Worm (Caenorhabditis elegans) whole organism, late embryonic: ENCODE results near the gene amdh-1.

Experiments
- T23F11.4 ChIP-seq: fragments of 200-800 bp; sonication (Bioruptor generic); optimal IDR thresholded peaks from 2 replicates; lab custom pipeline; 2018; ENCODE audit warnings: mild to moderate bottlenecking, missing genetic modification characterization, missing compliant biosample characterization
- Y22D7AL.16 ChIP-seq: sonication (generic microtip); optimal IDR thresholded peaks from 2 replicates; lab custom pipeline; 2016; ENCODE audit warnings: missing genetic modification characterization, missing compliant biosample characterization
- ama-1 ChIP-seq: fragments of 150-350 bp; optimal IDR thresholded peaks from 2 replicates; lab custom pipeline; 2014
- ceh-2 ChIP-seq: sonication (generic microtip); optimal IDR thresholded peaks from 2 replicates; lab custom pipeline; 2016; ENCODE audit warnings: missing genotype, missing genetic modification characterization, missing compliant biosample characterization
- ceh-34 ChIP-seq: sonication (generic microtip); optimal IDR thresholded peaks from 2 replicates; lab custom pipeline; 2016; ENCODE audit warnings: mild to moderate bottlenecking, missing genetic modification characterization, missing compliant biosample characterization
- ceh-6 ChIP-seq: fragments of 200-800 bp; sonication (Bioruptor generic); optimal IDR thresholded peaks from 2 replicates; lab custom pipeline; 2018; ENCODE audit warnings: mild to moderate bottlenecking, missing genetic modification characterization, missing compliant biosample characterization
- ceh-9 ChIP-seq: sonication (generic microtip); optimal IDR thresholded peaks from 2 replicates; lab custom pipeline; 2016; ENCODE audit warnings: mild to moderate bottlenecking, missing genetic modification characterization, inconsistent platforms, missing compliant biosample characterization
- che-1 ChIP-seq: sonication (generic microtip); optimal IDR thresholded peaks from 2 replicates; lab custom pipeline; 2016; ENCODE audit warnings: mild to moderate bottlenecking, missing genetic modification characterization, missing compliant biosample characterization
- elt-2 ChIP-seq: sonication (generic microtip); optimal IDR thresholded peaks from 2 replicates; lab custom pipeline; 2016; ENCODE audit warnings: missing genetic modification reagents, missing genetic modification characterization, missing compliant biosample characterization
- ets-4 ChIP-seq: sonication (generic microtip); optimal IDR thresholded peaks from 2 replicates; lab custom pipeline; 2016; ENCODE audit warnings: missing genetic modification characterization, missing compliant biosample characterization
- fkh-10 ChIP-seq: fragments of 150-350 bp; optimal IDR thresholded peaks from 2 replicates; lab custom pipeline; 2014; ENCODE audit warnings: missing biosample characterization, missing genetic modification reagents, missing genetic modification characterization
- gmeb-2 ChIP-seq: sonication (generic microtip); optimal IDR thresholded peaks from 2 replicates; lab custom pipeline; 2016; ENCODE audit warnings: missing genetic modification characterization, inconsistent platforms, missing compliant biosample characterization
- hlh-13 ChIP-seq: fragments of 200-800 bp; sonication (Bioruptor generic); optimal IDR thresholded peaks from 2 replicates; lab custom pipeline; 2018; ENCODE audit warnings: mild to moderate bottlenecking, missing genetic modification characterization, missing compliant biosample characterization
- hlh-6 ChIP-seq: sonication (generic microtip); optimal IDR thresholded peaks from 2 replicates; lab custom pipeline; 2016; ENCODE audit warnings: missing genotype, missing genetic modification characterization, missing compliant biosample characterization
- lim-6 ChIP-seq: sonication (generic microtip); optimal IDR thresholded peaks from 2 replicates; lab custom pipeline; 2016; ENCODE audit warnings: missing genetic modification characterization, missing compliant biosample characterization
- pat-9 ChIP-seq: fragments of 200-800 bp; sonication (Bioruptor generic); optimal IDR thresholded peaks from 2 replicates; lab custom pipeline; 2018; ENCODE audit warnings: mild to moderate bottlenecking, missing genetic modification characterization, moderate library complexity, missing compliant biosample characterization
- rnt-1 ChIP-seq: sonication (generic microtip); optimal IDR thresholded peaks from 2 replicates; lab custom pipeline; 2016; ENCODE audit warnings: missing genetic modification characterization, missing compliant biosample characterization
- sox-2 ChIP-seq: fragments of 200-800 bp; sonication (Bioruptor generic); IDR thresholded peaks from 2 replicates; pipeline ENCODE4 v1.3.6; 2022; ENCODE audit warnings: missing genetic modification reagents, missing genetic modification characterization, missing compliant biosample characterization
- ttx-3 ChIP-seq: sonication (generic microtip); optimal IDR thresholded peaks from 2 replicates; lab custom pipeline; 2016; ENCODE audit warnings: missing genetic modification reagents, missing genetic modification characterization, missing compliant biosample characterization
- unc-42 ChIP-seq: sonication (generic microtip); optimal IDR thresholded peaks from 2 replicates; lab custom pipeline; 2016; ENCODE audit warnings: missing genotype, missing genetic modification characterization, missing compliant biosample characterization
- zip-5 ChIP-seq: sonication (generic microtip); optimal IDR thresholded peaks from 2 replicates; lab custom pipeline; 2016; ENCODE audit warnings: missing genetic modification characterization, missing compliant biosample characterization
- ztf-16 ChIP-seq: sonication (generic microtip); optimal IDR thresholded peaks from 2 replicates; lab custom pipeline; 2017; ENCODE audit warnings: missing genetic modification characterization, missing compliant biosample characterization

Gene amdh-1

ce11 chrIII:6316795-6317194, 65.2 kb downstream of the amdh-1 start:
- TF ChIP-seq ttx-3, result no peak
- no peak for TF ChIP-seq Y22D7AL.16 (tag; lab: Kevin White, UChicago)
- no peak for TF ChIP-seq rnt-1 (tag; lab: Kevin White, UChicago)
- no peak for TF ChIP-seq ceh-34 (tag; lab: Kevin White, UChicago)
- TF ChIP-seq ztf-16, result no peak
- TF ChIP-seq gmeb-2, result no peak
- TF ChIP-seq, all 69 proteins: peak for 0

- TF ChIP-seq ceh-6 (GFP tag; lab: Kevin White, UChicago), result no peak
- TF ChIP-seq hlh-13 (GFP tag; lab: Kevin White, UChicago), result no peak
- no peak for TF ChIP-seq ceh-34 (tag; lab: Kevin White, UChicago)
- TF ChIP-seq ceh-9 (tag; lab: Kevin White, UChicago), result no peak
- TF ChIP-seq ama-1 (lab: Kevin White, UChicago), result no peak
- TF ChIP-seq lim-6 (tag; lab: Kevin White, UChicago), result no peak
- no peak for TF ChIP-seq ceh-2
- TF ChIP-seq ets-4 (tag; lab: Kevin White, UChicago), result no peak
- peak; percentile 84 for TF ChIP-seq fkh-10 (GFP tag; lab: Kevin White, UChicago)
- TF ChIP-seq hlh-6 (tag; lab: Kevin White, UChicago), result no peak
- no peak for TF ChIP-seq elt-2 (tag; lab: Kevin White, UChicago)
- TF ChIP-seq pat-9, result no peak
- no peak for TF ChIP-seq sox-2 (GFP tag; lab: Robert Waterston, UW)
- TF ChIP-seq unc-42 (tag; lab: Kevin White, UChicago), result peak; percentile 99
- TF ChIP-seq T23F11.4 (GFP tag; lab: Kevin White, UChicago), result no peak
- TF ChIP-seq zip-5 (tag; lab: Kevin White, UChicago), result no peak
- TF ChIP-seq che-1, result no peak
Measured at ce11 chrIII:6317345-6317744, 65.7 kb downstream of the amdh-1 start.
